Fruit fly (Drosophila melanogaster) whole organism, embryonic: ENCODE results near the gene CG5921.

Source experiments
- Antp ChIP-seq: fragments of 200-800 bp; sonication (Bioruptor generic); optimal IDR thresholded peaks from 3 replicates; lab custom pipeline; 2016; ENCODE audit warnings: missing biosample characterization, missing genetic modification characterization
- Bgb ChIP-seq: fragments of 200-800 bp; sonication (Bioruptor generic); IDR thresholded peaks from 2 replicates; pipeline ENCODE4 v1.3.6; 2022; ENCODE audit warnings: missing biosample characterization, missing genetic modification characterization; ENCODE audit not compliant: partially characterized antibody
- CG10147 ChIP-seq: fragments of 200-800 bp; sonication (Bioruptor generic); optimal IDR thresholded peaks from 2 replicates; lab custom pipeline; 2019; ENCODE audit warnings: missing biosample characterization, mild to moderate bottlenecking, missing genetic modification characterization, moderate library complexity
- CG10366 ChIP-seq: fragments of 200-800 bp; sonication (Bioruptor generic); IDR thresholded peaks from 2 replicates; pipeline ENCODE4 v1.3.6; 2022; ENCODE audit warnings: missing biosample characterization, missing genetic modification characterization
- CG15514 ChIP-seq: fragments of 200-800 bp; sonication (Bioruptor generic); optimal IDR thresholded peaks from 3 replicates; lab custom pipeline; 2017; ENCODE audit warnings: missing biosample characterization, missing genetic modification characterization, mild to moderate bottlenecking, moderate library complexity, missing genetic modification reagents
- CG17568 ChIP-seq: fragments of 200-800 bp; sonication (Bioruptor generic); optimal IDR thresholded peaks from 2 replicates; lab custom pipeline; 2018; ENCODE audit warnings: missing biosample characterization, mild to moderate bottlenecking, missing genetic modification characterization, moderate library complexity
- CG1792 ChIP-seq: fragments of 200-800 bp; sonication (Bioruptor generic); optimal IDR thresholded peaks from 2 replicates; lab custom pipeline; 2016; ENCODE audit warnings: missing biosample characterization, missing genetic modification characterization
- CG18262 ChIP-seq: fragments of 200-800 bp; optimal IDR thresholded peaks from 3 replicates; lab custom pipeline; 2019; ENCODE audit warnings: missing biosample characterization, mild to moderate bottlenecking, missing genetic modification characterization, moderate library complexity
- CG2120 ChIP-seq: fragments of 200-800 bp; sonication (Bioruptor generic); optimal IDR thresholded peaks from 3 replicates; lab custom pipeline; 2016; ENCODE audit warnings: missing biosample characterization, missing genetic modification characterization
- CG30020 ChIP-seq: fragments of 200-800 bp; optimal IDR thresholded peaks from 2 replicates; lab custom pipeline; 2019; ENCODE audit warnings: missing biosample characterization, mild to moderate bottlenecking, missing genetic modification characterization, moderate library complexity
- CG32767 ChIP-seq: fragments of 200-800 bp; sonication (Bioruptor generic); IDR thresholded peaks from 2 replicates; pipeline ENCODE4 v1.3.6; 2022; ENCODE audit warnings: missing biosample characterization, missing genetic modification characterization
- CG34376 ChIP-seq: fragments of 200-800 bp; sonication (Bioruptor generic); optimal IDR thresholded peaks from 2 replicates; lab custom pipeline; 2018; ENCODE audit warnings: missing biosample characterization, mild to moderate bottlenecking, missing genetic modification characterization
- CG4854 ChIP-seq: fragments of 200-800 bp; sonication (Bioruptor generic); optimal IDR thresholded peaks from 2 replicates; lab custom pipeline; 2016; ENCODE audit warnings: missing biosample characterization, missing genetic modification characterization, inconsistent platforms
- CG5953 ChIP-seq: fragments of 200-800 bp; sonication (Bioruptor generic); IDR thresholded peaks from 2 replicates; pipeline ENCODE4 v1.3.6; 2022; ENCODE audit warnings: missing biosample characterization, missing genetic modification characterization
- CG7839 ChIP-seq: fragments of 200-800 bp; sonication (Bioruptor generic); optimal IDR thresholded peaks from 3 replicates; lab custom pipeline; 2018; ENCODE audit warnings: missing biosample characterization, mild to moderate bottlenecking, missing genetic modification characterization, moderate library complexity
- CG8359 ChIP-seq: fragments of 200-800 bp; sonication (Bioruptor generic); optimal IDR thresholded peaks from 2 replicates; lab custom pipeline; 2017; ENCODE audit warnings: missing biosample characterization, mild to moderate bottlenecking, missing genetic modification characterization, borderline replicate concordance
- CG9609 ChIP-seq: fragments of 200-800 bp; sonication (Bioruptor generic); optimal IDR thresholded peaks from 3 replicates; lab custom pipeline; 2016; ENCODE audit warnings: missing biosample characterization, missing genetic modification characterization
- D19A ChIP-seq: fragments of 200-800 bp; optimal IDR thresholded peaks from 3 replicates; lab custom pipeline; 2019; ENCODE audit warnings: missing biosample characterization, mild to moderate bottlenecking, missing genetic modification characterization, moderate library complexity
- Eip74EF ChIP-seq, 2 experiments: fragments of 200-800 bp in 1 of 2; fragments of >200 bp in 1 of 2; sonication (Bioruptor generic) in 1 of 2; optimal IDR thresholded peaks; 2 replicates each; lab custom pipeline; 2017 to 2019; ENCODE audit warnings: missing biosample characterization in 2 of 2, missing genetic modification characterization in 2 of 2, mild to moderate bottlenecking in 1 of 2, moderate library complexity in 1 of 2
- HmgZ ChIP-seq: fragments of 200-800 bp; sonication (Bioruptor generic); optimal IDR thresholded peaks from 2 replicates; lab custom pipeline; 2018; ENCODE audit warnings: missing biosample characterization, mild to moderate bottlenecking, missing genetic modification characterization
- Hr3 ChIP-seq: fragments of 200-800 bp; sonication (Bioruptor generic); optimal IDR thresholded peaks from 3 replicates; lab custom pipeline; 2016; ENCODE audit warnings: missing biosample characterization, missing genetic modification characterization
- Mrtf ChIP-seq: fragments of 200-800 bp; sonication (Bioruptor generic); IDR thresholded peaks from 3 replicates; pipeline ENCODE4 v1.3.6; 2022; ENCODE audit warnings: missing biosample characterization, missing genetic modification characterization
- Myb ChIP-seq: fragments of 200-800 bp; sonication (Bioruptor generic); optimal IDR thresholded peaks from 2 replicates; lab custom pipeline; 2016; ENCODE audit warnings: missing biosample characterization, missing genetic modification characterization
- NK7.1 ChIP-seq: fragments of 200-800 bp; sonication (Bioruptor generic); optimal IDR thresholded peaks from 3 replicates; lab custom pipeline; 2016; ENCODE audit warnings: missing biosample characterization, missing genetic modification characterization
- Six4 ChIP-seq: fragments of 200-800 bp; sonication (Bioruptor generic); optimal IDR thresholded peaks from 2 replicates; lab custom pipeline; 2016; ENCODE audit warnings: missing biosample characterization, missing genetic modification characterization
- Sry-β ChIP-seq: fragments of 200-800 bp; sonication (Bioruptor generic); optimal IDR thresholded peaks from 2 replicates; lab custom pipeline; 2018; ENCODE audit warnings: missing biosample characterization, mild to moderate bottlenecking, missing genetic modification characterization, moderate library complexity
- aop ChIP-seq: fragments of 200-800 bp; sonication (Bioruptor generic); IDR thresholded peaks from 2 replicates; pipeline ENCODE4 v1.3.6; 2022; ENCODE audit warnings: missing biosample characterization, missing genetic modification characterization
- cato ChIP-seq: fragments of 200-800 bp; sonication (Bioruptor generic); optimal IDR thresholded peaks from 2 replicates; lab custom pipeline; 2016; ENCODE audit warnings: missing biosample characterization, missing genetic modification characterization, borderline replicate concordance
- chinmo ChIP-seq: fragments of 200-800 bp; sonication (Bioruptor generic); IDR thresholded peaks from 4 replicates; pipeline ENCODE4 v1.3.6; 2022; ENCODE audit warnings: missing biosample characterization, missing genetic modification characterization; ENCODE audit not compliant: partially characterized antibody
- chm ChIP-seq: fragments of 200-800 bp; sonication (Bioruptor generic); IDR thresholded peaks from 2 replicates; pipeline ENCODE4 v1.3.6; 2022; ENCODE audit warnings: missing biosample characterization, missing genetic modification characterization
- chn ChIP-seq: fragments of 200-800 bp; sonication (Bioruptor generic); optimal IDR thresholded peaks from 2 replicates; lab custom pipeline; 2016; ENCODE audit warnings: missing biosample characterization, missing genetic modification characterization
- crp ChIP-seq, 2 experiments: fragments of 200-800 bp; sonication (Bioruptor generic); optimal IDR thresholded peaks; 2 replicates in 1 of 2; 3 replicates in 1 of 2; lab custom pipeline; 2017; ENCODE audit warnings: missing biosample characterization in 2 of 2, missing genetic modification characterization in 2 of 2, mild to moderate bottlenecking in 1 of 2, moderate library complexity in 1 of 2
- cwo ChIP-seq: fragments of 200-800 bp; sonication (Bioruptor generic); optimal IDR thresholded peaks from 3 replicates; lab custom pipeline; 2017; ENCODE audit warnings: missing biosample characterization, missing genetic modification characterization, mild to moderate bottlenecking, moderate library complexity, missing genetic modification reagents
- dan ChIP-seq: fragments of 200-800 bp; sonication (Bioruptor generic); IDR thresholded peaks from 2 replicates; pipeline ENCODE4 v1.3.6; 2022; ENCODE audit warnings: missing biosample characterization, missing genetic modification characterization
- dpn ChIP-seq, 2 experiments: fragments of 200-800 bp; sonication (Bioruptor generic); optimal IDR thresholded peaks; 3 replicates each; lab custom pipeline; 2016; ENCODE audit warnings: missing biosample characterization in 2 of 2, missing genetic modification characterization in 2 of 2
- fd64A ChIP-seq: fragments of 200-800 bp; sonication (Bioruptor generic); optimal IDR thresholded peaks from 3 replicates; lab custom pipeline; 2018; ENCODE audit warnings: missing biosample characterization, mild to moderate bottlenecking, missing genetic modification characterization
- ftz-f1 ChIP-seq: fragments of 200-800 bp; sonication (Bioruptor generic); optimal IDR thresholded peaks from 2 replicates; lab custom pipeline; 2016; ENCODE audit warnings: missing biosample characterization, missing genetic modification characterization
- kah ChIP-seq: fragments of 200-800 bp; sonication (Bioruptor generic); optimal IDR thresholded peaks from 2 replicates; lab custom pipeline; 2018; ENCODE audit warnings: missing biosample characterization, mild to moderate bottlenecking, missing genetic modification characterization
- klu ChIP-seq: fragments of 200-800 bp; sonication (Bioruptor generic); IDR thresholded peaks from 2 replicates; pipeline ENCODE4 v1.3.6; 2022; ENCODE audit warnings: missing biosample characterization, missing genetic modification characterization
- lab ChIP-seq: fragments of 200-800 bp; sonication (Bioruptor generic); optimal IDR thresholded peaks from 3 replicates; lab custom pipeline; 2017; ENCODE audit warnings: missing biosample characterization, missing genetic modification characterization, mild to moderate bottlenecking, moderate library complexity, missing genetic modification reagents
- nau ChIP-seq: fragments of 200-800 bp; sonication (Bioruptor generic); optimal IDR thresholded peaks from 3 replicates; lab custom pipeline; 2017; ENCODE audit warnings: missing biosample characterization, mild to moderate bottlenecking, missing genetic modification characterization, missing genetic modification reagents
- oc ChIP-seq: fragments of 200-800 bp; sonication (Bioruptor generic); optimal IDR thresholded peaks from 2 replicates; lab custom pipeline; 2018; ENCODE audit warnings: missing biosample characterization, mild to moderate bottlenecking, missing genetic modification characterization, moderate library complexity
- pan ChIP-seq, 4 experiments: fragments of >200 bp in 3 of 4; fragments of 200-800 bp in 1 of 4; sonication (Bioruptor generic) in 1 of 4; optimal IDR thresholded peaks in 3 of 4; IDR thresholded peaks in 1 of 4; 2 replicates each; pipeline versions ENCODE4 v1.3.6 to Lab custom; 2017 to 2022; ENCODE audit warnings: missing biosample characterization in 2 of 4, missing genetic modification characterization in 2 of 4, mixed read lengths in 1 of 4
- sim ChIP-seq: fragments of 200-800 bp; sonication (Bioruptor generic); IDR thresholded peaks from 2 replicates; pipeline ENCODE4 v1.3.6; 2022; ENCODE audit warnings: missing biosample characterization, missing genetic modification characterization
- tx ChIP-seq: fragments of 200-800 bp; sonication (Bioruptor generic); optimal IDR thresholded peaks from 2 replicates; lab custom pipeline; 2016; ENCODE audit warnings: missing biosample characterization, missing genetic modification characterization
- usp ChIP-seq: fragments of >200 bp; optimal IDR thresholded peaks from 2 replicates; lab custom pipeline; 2017; ENCODE audit warnings: missing biosample characterization, missing genetic modification characterization
- zf30C ChIP-seq: fragments of 200-800 bp; sonication (Bioruptor generic); optimal IDR thresholded peaks from 3 replicates; lab custom pipeline; 2018; ENCODE audit warnings: missing biosample characterization, mild to moderate bottlenecking, missing genetic modification characterization
- zfh1 ChIP-seq: fragments of 200-800 bp; sonication (Bioruptor generic); IDR thresholded peaks from 3 replicates; pipeline ENCODE4 v1.3.6; 2022; ENCODE audit warnings: missing biosample characterization, missing genetic modification characterization

The CG5921 gene

dm6 chrX:6090809-6091667, 40.4 kb downstream of the CG5921 start, which contains the start of the genes Nep1 and Mipp2 (continued):
- no peak for TF ChIP-seq CG5953 (GFP tag; lab: Robert Waterston, UW)
- TF ChIP-seq klu (GFP tag; lab: Robert Waterston, UW): peak; percentile 27; the same call in 1 of the 2 replicates
- no peak for TF ChIP-seq HmgZ (tag; lab: Kevin White, UChicago)
- TF ChIP-seq CG18262 (tag; lab: Kevin White, UChicago): peak; percentile 8
- TF ChIP-seq chinmo: no peak
- no peak for TF ChIP-seq CG30020 (tag; lab: Kevin White, UChicago)
- no peak for TF ChIP-seq chm
- no peak for TF ChIP-seq aop (GFP tag; lab: Robert Waterston, UW)
- TF ChIP-seq D19A: no peak
- TF ChIP-seq dan (GFP tag; lab: Robert Waterston, UW): no peak
- no peak for TF ChIP-seq lab
- no peak for TF ChIP-seq CG4854 (GFP tag; lab: Kevin White, UChicago)
- no peak for TF ChIP-seq kah
- TF ChIP-seq Six4 (GFP tag; lab: Kevin White, UChicago): no peak
- peak; percentile 8 for TF ChIP-seq CG34376
- peak; percentile 53; the same call in 1 of the 3 replicates for TF ChIP-seq zfh1 (GFP tag; lab: Robert Waterston, UW)
- TF ChIP-seq CG15514 (GFP tag; lab: Kevin White, UChicago): no peak
- peak; percentile 48 for TF ChIP-seq CG10366 (GFP tag; lab: Robert Waterston, UW)
- no peak for TF ChIP-seq chn (GFP tag; lab: Kevin White, UChicago)
- no peak for TF ChIP-seq Bgb (GFP tag; lab: Robert Waterston, UW)
- peak in 1 of 2 experiments; percentile 12 for TF ChIP-seq dpn (GFP tag; optimal IDR thresholded peaks at IDR 0.05; lab: Kevin White, UChicago)
- TF ChIP-seq cwo (GFP tag; lab: Kevin White, UChicago): no peak
- no peak for TF ChIP-seq CG8359
- TF ChIP-seq Hr3 (GFP tag; lab: Kevin White, UChicago): peak; percentile 9
- peak; percentile 64 for TF ChIP-seq CG7839 (tag; lab: Kevin White, UChicago)
- TF ChIP-seq NK7.1: no peak
- peak; percentile 72 for TF ChIP-seq CG2120 (GFP tag; lab: Kevin White, UChicago)
- TF ChIP-seq Mrtf (GFP tag; lab: Robert Waterston, UW): 0 out of 3 replicates have a peak, but pooled peaks have one; percentile 19
- no peak for TF ChIP-seq CG9609 (GFP tag; lab: Kevin White, UChicago)
- no peak for TF ChIP-seq CG32767 (GFP tag; lab: Robert Waterston, UW)
- no peak for TF ChIP-seq ftz-f1 (GFP tag; lab: Kevin White, UChicago)
- TF ChIP-seq CG10147: no peak
- no peak for TF ChIP-seq pan (optimal IDR thresholded peaks at IDR 0.05; lab: Kevin White, UChicago)
- peak in 1 of 2 experiments; percentile 67 for TF ChIP-seq pan (GFP tag; optimal IDR thresholded peaks at IDR 0.05 in 1 of 2, IDR thresholded peaks at IDR 0.05 in 1 of 2)
- no peak for TF ChIP-seq sim (GFP tag; lab: Robert Waterston, UW)
- no peak for TF ChIP-seq CG17568 (GFP tag; lab: Kevin White, UChicago)
- TF ChIP-seq usp (GFP tag; lab: Kevin White, UChicago): no peak
- peak in 1 of 2 experiments; percentile 78 for TF ChIP-seq crp (GFP tag; optimal IDR thresholded peaks at IDR 0.05; lab: Kevin White, UChicago)
- no peak for TF ChIP-seq oc (tag; lab: Kevin White, UChicago)
- peak; percentile 38 for TF ChIP-seq Antp (GFP tag; lab: Kevin White, UChicago)
- no peak for TF ChIP-seq fd64A (GFP tag; lab: Kevin White, UChicago)
- no peak for TF ChIP-seq Sry-β (GFP tag; lab: Kevin White, UChicago)
- no peak for TF ChIP-seq CG1792 (GFP tag; lab: Kevin White, UChicago)
- TF ChIP-seq Eip74EF (GFP tag; optimal IDR thresholded peaks at IDR 0.05; lab: Kevin White, UChicago): no peak
- no peak for TF ChIP-seq zf30C
- no peak for TF ChIP-seq cato (GFP tag; lab: Kevin White, UChicago)
- TF ChIP-seq Myb (GFP tag; lab: Kevin White, UChicago): no peak
- TF ChIP-seq nau (GFP tag; lab: Kevin White, UChicago): no peak
- no peak for TF ChIP-seq tx (GFP tag; lab: Kevin White, UChicago)
